5 worm cellular contexts compared by ENCODE assay signal in genomic region chrIII:9288540-9288939, ce11.
TF ChIP-seq lines count a peak whose summit lies in the region.

No protein-coding gene starts in this region.

TF ChIP-seq in whole organism, L1 larva, 84 proteins besides CTCF, POLR2A, EP300 and RAD21:
- TF ChIP-seq aly-2 (tag; optimal IDR thresholded peaks at IDR 0.05; lab: Kevin White, UChicago), result no peak
- no peak for TF ChIP-seq blmp-1 (tag; optimal IDR thresholded peaks at IDR 0.05; lab: Kevin White, UChicago)
- no peak for TF ChIP-seq hlh-4 (tag; optimal IDR thresholded peaks at IDR 0.05; lab: Kevin White, UChicago)
- peak; percentile 15 for TF ChIP-seq elt-2 (tag; optimal IDR thresholded peaks at IDR 0.05; lab: Kevin White, UChicago)
- TF ChIP-seq nhr-71 (tag; optimal IDR thresholded peaks at IDR 0.05; lab: Kevin White, UChicago), result no peak
TF ChIP-seq in whole organism, L1 larva: peak in this region for 1.

TF ChIP-seq in whole organism, L2 larva, 48 proteins besides CTCF, POLR2A, EP300 and RAD21:
- no peak for TF ChIP-seq lin-39 (tag; optimal IDR thresholded peaks at IDR 0.05; lab: Kevin White, UChicago)
- peak; percentile 28 for TF ChIP-seq fos-1 (tag; optimal IDR thresholded peaks at IDR 0.05; lab: Kevin White, UChicago)
- no peak for TF ChIP-seq alr-1 (tag; optimal IDR thresholded peaks at IDR 0.05; lab: Kevin White, UChicago)
- TF ChIP-seq ztf-4 (tag; optimal IDR thresholded peaks at IDR 0.05; lab: Kevin White, UChicago), result no peak
- TF ChIP-seq mab-5 (tag; optimal IDR thresholded peaks at IDR 0.05; lab: Kevin White, UChicago), result no peak

TF ChIP-seq in whole organism, L3 larva, 47 proteins besides CTCF, POLR2A, EP300 and RAD21:
- peak; percentile 2 for TF ChIP-seq pha-4 (tag; optimal IDR thresholded peaks at IDR 0.05; lab: Kevin White, UChicago)
- TF ChIP-seq nhr-67 (tag; optimal IDR thresholded peaks at IDR 0.05; lab: Kevin White, UChicago), result no peak
- peak; percentile 44 for TF ChIP-seq elt-2 (tag; optimal IDR thresholded peaks at IDR 0.05; lab: Kevin White, UChicago)
TF ChIP-seq in whole organism, L3 larva: peak in this region for 2.

TF ChIP-seq in whole organism, L4 larva, 104 proteins besides CTCF, POLR2A, EP300 and RAD21:
- TF ChIP-seq dmd-6 (GFP tag; IDR thresholded peaks at IDR 0.05; lab: Robert Waterston, UW), result 0 out of 2 replicates have a peak, but pooled peaks have one; percentile 9
- no peak for TF ChIP-seq daf-16 (GFP tag; optimal IDR thresholded peaks at IDR 0.05; lab: Kevin White, UChicago)
- peak; percentile 92 for TF ChIP-seq daf-16 (tag; optimal IDR thresholded peaks at IDR 0.05; lab: Kevin White, UChicago)
- peak; percentile 53 for TF ChIP-seq pqm-1 (tag; optimal IDR thresholded peaks at IDR 0.05; lab: Kevin White, UChicago)
- no peak for TF ChIP-seq egl-27 (tag; optimal IDR thresholded peaks at IDR 0.05; lab: Kevin White, UChicago)
- TF ChIP-seq vab-7 (GFP tag; IDR thresholded peaks at IDR 0.05; lab: Robert Waterston, UW), result no peak
- TF ChIP-seq nhr-6 (tag; optimal IDR thresholded peaks at IDR 0.05; lab: Kevin White, UChicago), result no peak
- no peak for TF ChIP-seq nhr-76 (tag; optimal IDR thresholded peaks at IDR 0.05; lab: Kevin White, UChicago)
- no peak for TF ChIP-seq daf-19 (GFP tag; conservative IDR thresholded peaks at IDR 0.05; lab: Robert Waterston, UW)

TF ChIP-seq in whole organism, young adult, 124 proteins besides CTCF, POLR2A, EP300 and RAD21:
- TF ChIP-seq F37B4.10 (GFP tag; IDR thresholded peaks at IDR 0.05; lab: Robert Waterston, UW) (no peak), ekl-4 (GFP tag; IDR thresholded peaks at IDR 0.05; lab: Robert Waterston, UW) (no peak), nhr-80 (tag; optimal IDR thresholded peaks at IDR 0.05; lab: Kevin White, UChicago) (peak; percentile 43)
